Worm (Caenorhabditis elegans): ENCODE data around the gene srbc-76.
"Not testable (repeated sequence)": the region's sequence is repeated elsewhere in the genome, so short reads cannot be mapped to it uniquely, and the experiment has no call there.

The srbc-76 gene

DNA sequence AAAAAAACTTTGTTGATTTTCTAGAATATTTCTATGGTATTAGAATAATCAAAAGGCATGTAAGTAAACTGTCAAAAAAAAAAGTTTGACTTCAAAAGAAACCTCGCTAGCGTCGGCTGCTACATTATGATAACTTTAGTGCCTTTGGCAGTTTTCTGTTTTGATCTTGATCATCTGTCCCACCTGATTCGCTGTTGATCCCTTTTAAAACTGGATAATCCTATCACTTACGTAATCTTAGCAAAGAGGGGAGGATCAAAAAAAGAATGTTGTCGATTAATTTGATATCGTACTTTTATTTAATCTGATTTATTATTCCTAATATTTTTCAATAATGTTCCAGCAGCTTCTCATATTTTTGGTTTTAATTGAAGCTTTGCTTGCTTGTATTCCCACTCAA lies 7.7 kb downstream of the srbc-76 start, which contains the start of gene M01B2.8:
M01B2.8 (plus strand) TSS at position 301 of the 400 bp plus-strand sequence.
- TF ChIP-seq klf-2 (GFP tag; conservative IDR thresholded peaks at IDR 0.05): no peak
- TF ChIP-seq ztf-23 (GFP tag; IDR thresholded peaks at IDR 0.05): no peak
- no peak for TF ChIP-seq T22C8.4 (GFP tag; IDR thresholded peaks at IDR 0.05)
- TF ChIP-seq ztf-29 (GFP tag; IDR thresholded peaks at IDR 0.05): no peak
- TF ChIP-seq med-1 (GFP tag; optimal IDR thresholded peaks at IDR 0.05; ENCODE audit: insufficient read depth): no peak
- no peak for TF ChIP-seq flt-1 (GFP tag; IDR thresholded peaks at IDR 0.05)
- TF ChIP-seq cog-1 (tag; optimal IDR thresholded peaks at IDR 0.05): no peak
- TF ChIP-seq tab-1 (GFP tag; IDR thresholded peaks at IDR 0.05): no peak
- TF ChIP-seq ref-1 (GFP tag; conservative IDR thresholded peaks at IDR 0.05): no peak

DNA sequence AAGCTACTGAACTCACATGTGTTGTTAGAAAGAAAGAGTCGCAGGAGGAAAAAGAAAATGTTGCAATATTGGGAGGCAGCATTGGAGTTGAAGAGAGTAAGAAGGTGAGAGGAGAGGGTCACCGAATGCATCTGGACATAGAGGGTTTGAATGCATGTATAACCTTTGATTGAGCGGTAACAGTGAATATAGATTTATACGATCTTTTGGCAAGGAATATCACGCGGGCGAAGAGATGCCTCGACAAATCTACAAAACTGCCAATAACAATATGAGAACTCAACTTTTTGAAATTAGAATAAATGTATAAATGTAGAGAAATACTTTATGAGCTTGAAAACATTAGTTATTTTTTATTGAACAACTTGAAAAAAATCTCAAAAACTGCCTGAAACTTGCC lies 10.2 kb downstream of the srbc-76 start, which contains the start of gene M01B2.10:
M01B2.10 (minus strand) TSS at position 101 of the 400 bp plus-strand sequence.
- TF ChIP-seq flt-1 (GFP tag; IDR thresholded peaks at IDR 0.05); klf-2 (GFP tag; conservative IDR thresholded peaks at IDR 0.05); cog-1 (tag; optimal IDR thresholded peaks at IDR 0.05): not testable (repeated sequence)

DNA sequence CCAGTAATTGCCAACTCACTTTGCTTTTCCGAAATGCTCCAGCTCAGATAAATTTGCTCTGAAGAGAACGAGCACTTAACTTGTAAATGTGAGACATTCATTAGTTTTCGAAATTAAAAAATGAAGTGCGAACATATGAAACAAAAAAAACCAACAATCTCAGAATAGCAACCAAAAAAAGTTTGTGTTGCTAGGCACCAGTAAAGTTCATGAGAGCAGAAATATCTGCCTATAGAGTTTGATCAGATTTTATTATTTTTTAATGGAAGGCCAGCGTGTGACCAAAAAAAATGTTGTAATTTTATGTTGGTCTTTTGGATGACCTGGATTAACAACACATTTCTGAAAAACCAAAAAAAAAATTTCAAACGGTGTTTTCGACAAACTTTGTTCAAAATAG lies 11.9 kb downstream of the srbc-76 start, which contains the start of gene M01B2.12:
M01B2.12 (minus strand) TSS at position 101 of the 400 bp plus-strand sequence.
- no peak for TF ChIP-seq T22C8.4 (GFP tag; IDR thresholded peaks at IDR 0.05)
- TF ChIP-seq ztf-23 (GFP tag; IDR thresholded peaks at IDR 0.05): no peak
- TF ChIP-seq ztf-29 (GFP tag; IDR thresholded peaks at IDR 0.05): no peak
- no peak for TF ChIP-seq med-1 (GFP tag; optimal IDR thresholded peaks at IDR 0.05; ENCODE audit: insufficient read depth)
- no peak for TF ChIP-seq klf-2 (GFP tag; conservative IDR thresholded peaks at IDR 0.05)
- TF ChIP-seq ref-1 (GFP tag; conservative IDR thresholded peaks at IDR 0.05): no peak
- no peak for TF ChIP-seq tab-1 (GFP tag; IDR thresholded peaks at IDR 0.05)
- no peak for TF ChIP-seq cog-1 (tag; optimal IDR thresholded peaks at IDR 0.05)
- no peak for TF ChIP-seq flt-1 (GFP tag; IDR thresholded peaks at IDR 0.05)

DNA sequence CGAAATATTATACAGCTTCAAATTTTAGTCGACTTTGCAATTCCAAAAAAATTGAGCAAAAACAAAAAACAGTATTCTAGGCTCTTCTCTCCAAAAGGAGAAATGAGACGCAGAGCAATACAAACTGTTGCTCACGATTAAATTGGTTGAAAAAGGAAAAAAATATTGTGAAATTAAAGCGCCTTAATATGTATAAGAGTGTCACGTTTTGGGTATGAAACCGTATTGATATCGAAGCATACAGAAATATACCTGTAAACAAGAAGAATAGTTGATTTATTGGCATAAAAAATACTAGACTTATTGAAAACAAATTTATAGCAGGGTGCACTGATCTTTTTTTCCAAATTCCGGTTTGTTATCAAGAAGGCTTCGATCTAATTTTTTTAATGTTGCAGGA lies 13.6 kb downstream of the srbc-76 start, which contains the start of gene M01B2.13:
M01B2.13 (minus strand) TSS at position 101 of the 400 bp plus-strand sequence.
- no peak for TF ChIP-seq cog-1 (tag; optimal IDR thresholded peaks at IDR 0.05)
- TF ChIP-seq klf-2 (GFP tag; conservative IDR thresholded peaks at IDR 0.05): no peak
- no peak for TF ChIP-seq tab-1 (GFP tag; IDR thresholded peaks at IDR 0.05)
- TF ChIP-seq ztf-29 (GFP tag; IDR thresholded peaks at IDR 0.05): no peak
- no peak for TF ChIP-seq med-1 (GFP tag; optimal IDR thresholded peaks at IDR 0.05; ENCODE audit: insufficient read depth)
- TF ChIP-seq flt-1 (GFP tag; IDR thresholded peaks at IDR 0.05): no peak
- no peak for TF ChIP-seq T22C8.4 (GFP tag; IDR thresholded peaks at IDR 0.05)
- TF ChIP-seq ref-1 (GFP tag; conservative IDR thresholded peaks at IDR 0.05): no peak
- no peak for TF ChIP-seq ztf-23 (GFP tag; IDR thresholded peaks at IDR 0.05)

DNA sequence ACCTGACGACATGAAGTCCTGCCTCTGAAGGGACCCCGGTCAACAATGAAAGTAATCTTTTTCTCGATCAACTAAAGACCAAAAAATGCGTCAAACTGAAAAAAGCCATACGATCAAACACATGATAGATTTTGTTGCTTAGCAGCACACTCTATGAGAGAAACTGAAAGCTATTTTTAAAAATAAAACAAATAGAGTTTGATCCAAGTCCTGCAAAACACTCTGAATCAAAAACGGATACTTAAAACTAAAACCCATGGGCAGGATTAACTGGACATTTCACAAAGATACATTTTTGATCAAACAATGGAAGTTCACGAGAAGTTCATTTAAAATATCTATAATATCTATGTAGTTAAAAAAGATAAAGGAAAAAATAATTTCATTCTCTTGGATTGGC lies 15.2 kb downstream of the srbc-76 start, which contains the start of gene T10H4.13:
T10H4.13 (minus strand) TSS at position 101 of the 400 bp plus-strand sequence.
- no peak for TF ChIP-seq ref-1 (GFP tag; conservative IDR thresholded peaks at IDR 0.05)
- TF ChIP-seq T22C8.4 (GFP tag; IDR thresholded peaks at IDR 0.05): no peak
- no peak for TF ChIP-seq tab-1 (GFP tag; IDR thresholded peaks at IDR 0.05)
- no peak for TF ChIP-seq cog-1 (tag; optimal IDR thresholded peaks at IDR 0.05)
- no peak for TF ChIP-seq klf-2 (GFP tag; conservative IDR thresholded peaks at IDR 0.05)
- TF ChIP-seq flt-1 (GFP tag; IDR thresholded peaks at IDR 0.05): no peak
- no peak for TF ChIP-seq ztf-29 (GFP tag; IDR thresholded peaks at IDR 0.05)
- TF ChIP-seq med-1 (GFP tag; optimal IDR thresholded peaks at IDR 0.05; ENCODE audit: insufficient read depth): no peak
- TF ChIP-seq ztf-23 (GFP tag; IDR thresholded peaks at IDR 0.05): no peak

DNA sequence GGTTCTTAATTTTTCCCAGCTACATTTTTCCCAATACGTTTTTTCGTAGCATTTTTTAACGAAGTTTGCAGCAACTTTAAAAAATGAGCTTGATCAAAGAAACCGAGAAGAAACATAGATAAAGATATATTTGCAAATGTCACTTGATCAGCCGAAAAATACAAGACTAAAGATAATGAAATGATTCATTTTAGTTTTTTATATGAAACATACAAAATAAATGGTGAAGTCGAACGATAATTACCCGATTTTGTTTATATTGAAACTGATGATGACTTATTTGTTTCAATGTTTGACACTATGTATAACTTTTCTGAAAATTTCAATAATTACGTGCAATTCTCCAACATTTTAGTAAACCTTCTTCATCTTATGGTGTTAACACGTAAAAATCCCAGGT lies 16.1 kb downstream of the srbc-76 start, which contains the start of gene srw-22:
srw-22 (plus strand) TSS at position 301 of the 400 bp plus-strand sequence.
- TF ChIP-seq ref-1 (GFP tag; conservative IDR thresholded peaks at IDR 0.05): no peak

DNA sequence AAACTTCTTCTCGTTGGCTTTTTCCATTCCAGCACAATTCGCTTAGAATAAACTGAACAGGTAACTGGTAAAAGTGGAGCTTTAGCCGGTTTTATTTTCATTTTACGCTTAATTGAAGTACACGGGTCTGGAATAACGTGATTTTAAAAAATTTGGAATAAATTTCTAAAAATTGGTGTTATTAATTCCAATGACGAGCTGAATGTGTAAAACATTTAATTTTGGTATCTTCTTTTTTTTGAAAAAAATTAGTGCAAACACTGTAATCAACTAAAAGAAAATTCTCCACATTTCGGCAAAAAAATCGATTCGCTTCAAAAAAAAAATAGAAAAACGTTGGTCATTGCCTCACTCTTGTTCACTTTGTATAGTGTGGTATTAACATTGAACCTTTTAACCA lies 20.1 kb downstream of the srbc-76 start, which contains the start of gene T10H4.4:
T10H4.4 (minus strand) TSS at position 101 of the 400 bp plus-strand sequence.
- TF ChIP-seq T22C8.4 (GFP tag; IDR thresholded peaks at IDR 0.05): no peak
- no peak for TF ChIP-seq ztf-23 (GFP tag; IDR thresholded peaks at IDR 0.05)
- no peak for TF ChIP-seq klf-2 (GFP tag; conservative IDR thresholded peaks at IDR 0.05)
- TF ChIP-seq cog-1 (tag; optimal IDR thresholded peaks at IDR 0.05): no peak
- no peak for TF ChIP-seq flt-1 (GFP tag; IDR thresholded peaks at IDR 0.05)
- no peak for TF ChIP-seq tab-1 (GFP tag; IDR thresholded peaks at IDR 0.05)
- no peak for TF ChIP-seq ref-1 (GFP tag; conservative IDR thresholded peaks at IDR 0.05)
- TF ChIP-seq med-1 (GFP tag; optimal IDR thresholded peaks at IDR 0.05; ENCODE audit: insufficient read depth): no peak
- no peak for TF ChIP-seq ztf-29 (GFP tag; IDR thresholded peaks at IDR 0.05)

DNA sequence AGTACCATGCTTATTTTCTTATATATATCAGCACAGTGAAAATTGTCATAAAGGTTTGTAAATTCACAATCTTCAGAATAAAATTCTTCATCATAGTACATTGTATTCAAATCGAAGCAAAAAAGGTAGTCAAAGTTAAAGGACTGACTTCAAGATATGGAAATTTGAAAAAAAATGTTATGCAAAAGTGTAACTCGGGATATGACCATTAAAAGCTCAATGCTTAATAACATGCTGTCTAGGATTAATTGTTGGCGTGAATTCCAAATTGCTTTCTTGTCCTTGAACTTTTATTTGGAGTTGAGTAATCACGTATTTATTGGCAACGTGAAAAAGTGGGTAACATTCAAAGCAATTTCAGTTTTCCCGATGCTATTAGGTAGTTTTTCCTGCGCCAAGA lies 22.6 kb downstream of the srbc-76 start, which contains the start of gene srw-16:
srw-16 (minus strand) TSS at position 101 of the 400 bp plus-strand sequence.
- TF ChIP-seq klf-2 (GFP tag; conservative IDR thresholded peaks at IDR 0.05) (no peak), flt-1 (GFP tag; IDR thresholded peaks at IDR 0.05) (no peak), med-1 (GFP tag; optimal IDR thresholded peaks at IDR 0.05; ENCODE audit: insufficient read depth) (no peak), ref-1 (GFP tag; conservative IDR thresholded peaks at IDR 0.05) (no peak), cog-1 (tag; optimal IDR thresholded peaks at IDR 0.05) (no peak), T22C8.4 (GFP tag; IDR thresholded peaks at IDR 0.05) (no peak), ztf-29 (GFP tag; IDR thresholded peaks at IDR 0.05) (no peak), ztf-23 (GFP tag; IDR thresholded peaks at IDR 0.05) (no peak), tab-1 (GFP tag; IDR thresholded peaks at IDR 0.05) (no peak)

DNA sequence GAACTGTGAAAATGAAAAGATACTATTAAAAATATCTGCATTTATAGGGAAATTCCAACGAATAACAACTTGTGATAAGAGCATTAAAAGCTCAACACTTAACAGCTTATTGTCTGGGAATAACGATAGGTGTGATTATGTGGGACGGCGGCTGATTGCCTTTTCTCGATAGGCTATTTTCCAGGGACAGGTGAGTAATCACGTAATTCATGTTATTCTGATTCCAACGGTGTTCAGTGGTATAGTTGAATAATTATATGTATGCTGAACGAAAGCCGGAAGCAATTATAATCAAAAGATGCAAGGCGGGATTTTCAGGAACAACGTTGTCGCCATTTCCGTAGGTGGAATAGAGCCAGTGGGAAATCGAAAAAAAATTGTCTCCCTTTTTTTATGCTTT lies 24.7 kb downstream of the srbc-76 start, which contains the start of gene srw-17:
srw-17 (minus strand) TSS at position 101 of the 400 bp plus-strand sequence.
- TF ChIP-seq cog-1 (tag; optimal IDR thresholded peaks at IDR 0.05) (no peak), ref-1 (GFP tag; conservative IDR thresholded peaks at IDR 0.05) (no peak), med-1 (GFP tag; optimal IDR thresholded peaks at IDR 0.05; ENCODE audit: insufficient read depth) (no peak), klf-2 (GFP tag; conservative IDR thresholded peaks at IDR 0.05) (no peak), ztf-23 (GFP tag; IDR thresholded peaks at IDR 0.05) (no peak)
